Fruit fly (Drosophila melanogaster) Kc167 (cell line): ENCODE results near the gene Zasp66.

ENCODE experiments used
- Myc ChIP-seq: fragments of >200 bp; optimal IDR thresholded peaks from 2 replicates; lab custom pipeline; 2017; ENCODE audit warnings: missing external identifiers
- Sin3A ChIP-seq: fragments of >200 bp; optimal IDR thresholded peaks from 2 replicates; lab custom pipeline; 2018; ENCODE audit warnings: missing external identifiers
- h ChIP-seq: fragments of >200 bp; optimal IDR thresholded peaks from 3 replicates; lab custom pipeline; 2018; ENCODE audit warnings: missing external identifiers
- insv ChIP-seq: fragments of >200 bp; optimal IDR thresholded peaks from 3 replicates; lab custom pipeline; 2018; ENCODE audit warnings: missing external identifiers
- psq ChIP-seq: fragments of >200 bp; optimal IDR thresholded peaks from 2 replicates; lab custom pipeline; 2017; ENCODE audit warnings: missing external identifiers
- ttk ChIP-seq: sonication (Bioruptor generic); optimal IDR thresholded peaks from 2 replicates; lab custom pipeline; 2017; ENCODE audit warnings: missing external identifiers

Zasp66 gene

dm6 chr3L:8623702-8624421 is at the start of gene Zasp66, which contains the start of gene GAPsec:
Gene Zasp66 (plus strand): TSS chr3L:8624371.
Gene GAPsec (minus strand): TSS chr3L:8623901.
- no peak for TF ChIP-seq h
- no peak for TF ChIP-seq psq (lab: Kevin White, UChicago)
- no peak for TF ChIP-seq ttk (lab: Kevin White, UChicago)
- TF ChIP-seq Sin3A (lab: Kevin White, UChicago): no peak
- TF ChIP-seq Myc (lab: Kevin White, UChicago): no peak
- no peak for TF ChIP-seq insv (lab: Kevin White, UChicago)

- TF ChIP-seq insv (lab: Kevin White, UChicago) (no peak), ttk (lab: Kevin White, UChicago) (no peak), h (no peak), Myc (lab: Kevin White, UChicago) (no peak), Sin3A (lab: Kevin White, UChicago) (no peak), psq (lab: Kevin White, UChicago) (no peak)
Observed at dm6 chr3L:8575844-8576842, 48.0 kb upstream of the Zasp66 start, which contains the start of the genes CG6638 and CG43078. Gene CG6638 (minus strand): TSS chr3L:8576078. Gene CG43078 (plus strand): TSS chr3L:8576808.

- TF ChIP-seq Sin3A (lab: Kevin White, UChicago) (no peak), psq (lab: Kevin White, UChicago) (no peak)
Observed at dm6 chr3L:8578470-8578869, 45.7 kb upstream of the Zasp66 start.

- TF ChIP-seq h (no peak), Sin3A (lab: Kevin White, UChicago) (no peak), psq (lab: Kevin White, UChicago) (no peak), Myc (lab: Kevin White, UChicago) (no peak), ttk (lab: Kevin White, UChicago) (no peak), insv (lab: Kevin White, UChicago) (no peak)
Observed at dm6 chr3L:8579513-8579912, 44.7 kb upstream of the Zasp66 start.

- TF ChIP-seq h (no peak), ttk (lab: Kevin White, UChicago) (no peak), psq (lab: Kevin White, UChicago) (no peak), insv (lab: Kevin White, UChicago) (no peak), Myc (lab: Kevin White, UChicago) (no peak)
Observed at dm6 chr3L:8580780-8581179, 43.4 kb upstream of the Zasp66 start.

- TF ChIP-seq Myc (lab: Kevin White, UChicago): no peak
- no peak for TF ChIP-seq insv (lab: Kevin White, UChicago)
- no peak for TF ChIP-seq h
- TF ChIP-seq Sin3A (lab: Kevin White, UChicago): no peak
- TF ChIP-seq psq (lab: Kevin White, UChicago): no peak
- no peak for TF ChIP-seq ttk (lab: Kevin White, UChicago)
Observed at dm6 chr3L:8582105-8582707, 42.0 kb upstream of the Zasp66 start.

- TF ChIP-seq psq (lab: Kevin White, UChicago) (no peak), insv (lab: Kevin White, UChicago) (no peak), Myc (lab: Kevin White, UChicago) (no peak), Sin3A (lab: Kevin White, UChicago) (no peak), ttk (lab: Kevin White, UChicago) (no peak), h (no peak)
Observed at dm6 chr3L:8584086-8584485, 40.1 kb upstream of the Zasp66 start.

dm6 chr3L:8600752-8601433 is 23.3 kb upstream of the Zasp66 start, which contains the start of the genes Nelf-E and RpL14:
Gene Nelf-E (minus strand): TSS chr3L:8600879.
Gene RpL14 (plus strand): TSS chr3L:8601006.
- TF ChIP-seq psq (lab: Kevin White, UChicago) (no peak), Sin3A (lab: Kevin White, UChicago) (no peak), insv (lab: Kevin White, UChicago) (no peak), Myc (lab: Kevin White, UChicago) (no peak), ttk (lab: Kevin White, UChicago) (no peak)

- TF ChIP-seq Sin3A (lab: Kevin White, UChicago) (no peak), ttk (lab: Kevin White, UChicago) (no peak), h (no peak), Myc (lab: Kevin White, UChicago) (no peak), insv (lab: Kevin White, UChicago) (no peak), psq (lab: Kevin White, UChicago) (no peak)
Observed at dm6 chr3L:8603880-8604692, 20.1 kb upstream of the Zasp66 start, which contains the start of the genes CG5989 and CG6282. Gene CG5989 (minus strand): TSS chr3L:8604149. Gene CG6282 (plus strand): TSS chr3L:8604657.

dm6 chr3L:8607449-8607848 is 16.7 kb upstream of the Zasp66 start:
- TF ChIP-seq insv (lab: Kevin White, UChicago): no peak
- no peak for TF ChIP-seq ttk (lab: Kevin White, UChicago)
- TF ChIP-seq Sin3A (lab: Kevin White, UChicago): no peak
